Worm (Caenorhabditis elegans): ENCODE data around the gene rcs-1.

Gene rcs-1

DNA sequence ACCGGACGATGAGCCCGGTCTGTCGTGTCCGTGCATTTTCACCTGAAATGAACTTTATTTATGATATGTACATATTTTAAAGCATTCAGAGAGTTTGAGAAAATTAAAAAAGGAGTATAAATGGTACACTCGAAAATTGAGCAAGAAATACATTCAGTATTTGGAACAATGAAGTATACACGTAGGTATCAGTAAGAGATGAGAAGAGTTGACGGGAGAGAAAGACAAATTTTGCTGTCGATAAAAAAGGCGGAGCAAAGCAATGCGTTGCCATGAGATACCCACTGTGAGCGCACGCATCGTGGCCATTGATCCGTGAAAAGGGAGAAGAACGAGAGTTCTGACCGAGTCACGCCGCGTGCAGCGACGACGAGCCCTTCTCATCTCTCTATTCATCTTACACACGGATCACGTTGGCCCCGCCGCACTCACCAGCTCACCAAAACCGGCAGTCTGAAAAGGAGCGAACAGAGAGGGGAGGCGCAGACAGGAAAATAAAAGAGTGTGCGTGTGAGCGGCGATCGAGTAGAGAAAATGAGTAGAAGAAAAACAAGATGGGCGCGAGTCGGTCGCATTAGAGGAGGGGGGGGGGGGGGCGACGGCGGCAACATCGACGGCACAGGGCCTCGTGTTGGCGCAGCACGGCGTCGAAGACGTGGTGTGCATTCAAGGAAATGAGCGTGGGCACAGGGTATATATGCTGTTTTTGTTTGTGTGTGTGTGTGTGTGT, 22.1 kb downstream of the rcs-1 start, which contains the start of gene R04E5.8 (continued):
- TF ChIP-seq lim-7 (GFP tag; IDR thresholded peaks at IDR 0.05) (no peak), Y48G9A.11 (GFP tag; IDR thresholded peaks at IDR 0.05) (no peak), lin-15B (tag; optimal IDR thresholded peaks at IDR 0.05) (no peak), aha-1 (tag) (peak; percentile 39), egl-43 (GFP tag; IDR thresholded peaks at IDR 0.05) (peak; percentile 77; the same call in 1 of the 2 replicates), vab-7 (GFP tag; IDR thresholded peaks at IDR 0.05) (no peak), dve-1 (tag; optimal IDR thresholded peaks at IDR 0.05; ENCODE audit: insufficient read depth) (no peak), snpc-4 (tag; optimal IDR thresholded peaks at IDR 0.05) (no peak), ceh-32 (tag; optimal IDR thresholded peaks at IDR 0.05; ENCODE audit: poor library complexity) (no peak), unc-130 (GFP tag; optimal IDR thresholded peaks at IDR 0.05) (no peak), daf-8 (GFP tag; IDR thresholded peaks at IDR 0.05) (no peak), dmd-6 (GFP tag; IDR thresholded peaks at IDR 0.05) (0 out of 2 replicates have a peak, but pooled peaks have one; percentile 14), daf-19 (GFP tag; conservative IDR thresholded peaks at IDR 0.05) (no peak), spr-1 (tag; optimal IDR thresholded peaks at IDR 0.05) (no peak)

DNA sequence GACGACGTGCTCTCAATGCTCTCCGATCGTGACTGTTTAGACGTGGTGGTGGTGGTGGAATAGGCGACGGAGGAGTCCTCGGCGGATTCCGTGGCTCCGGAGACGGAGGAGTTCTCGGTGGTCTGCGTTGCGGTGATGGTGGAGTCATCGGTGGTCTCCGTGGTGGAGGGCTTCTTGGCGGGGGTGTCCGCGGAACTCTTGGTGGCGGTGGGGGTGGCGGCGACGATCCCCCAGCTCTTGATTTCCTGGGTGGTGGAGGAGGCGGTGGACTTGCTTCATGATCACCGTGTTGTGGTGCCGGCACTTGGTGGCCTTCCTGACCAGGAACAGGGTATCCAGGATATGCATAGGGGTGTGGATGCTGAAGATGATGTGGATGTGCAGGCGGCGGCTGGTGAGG, 22.9 kb downstream of the rcs-1 start:
- TF ChIP-seq set-16 (GFP tag; IDR thresholded peaks at IDR 0.05) (peak; percentile 97), aha-1 (tag) (peak; percentile 71), lin-39 (tag; optimal IDR thresholded peaks at IDR 0.05) (no peak), egl-43 (GFP tag; IDR thresholded peaks at IDR 0.05) (0 out of 2 replicates have a peak, but pooled peaks have one; percentile 20)

DNA sequence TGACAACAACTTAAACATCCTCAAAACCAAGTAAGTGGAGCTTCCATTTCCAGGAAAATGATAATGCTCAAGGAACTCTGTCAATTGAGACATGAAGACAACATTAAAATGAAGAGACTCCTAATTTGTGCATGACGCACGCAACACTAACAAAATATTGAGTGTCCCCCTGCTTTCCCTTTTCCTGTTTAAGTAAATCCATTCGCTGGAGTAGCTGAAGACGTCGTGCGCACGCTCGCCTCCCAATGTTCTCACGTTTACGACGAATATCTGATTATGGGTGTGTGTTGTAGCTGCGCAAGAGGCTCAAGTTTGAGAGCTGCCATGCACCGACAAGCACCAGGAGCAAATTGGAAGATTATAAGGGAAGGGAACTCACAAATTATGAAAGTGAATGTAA, 27.4 kb downstream of the rcs-1 start:
- TF ChIP-seq ctbp-1 (GFP tag; IDR thresholded peaks at IDR 0.05) (peak; percentile 70; the same call in 1 of the 2 replicates), lsy-2 (tag; optimal IDR thresholded peaks at IDR 0.05) (peak in 1 of 2 experiments; percentile 39), set-16 (GFP tag; IDR thresholded peaks at IDR 0.05) (0 out of 2 replicates have a peak, but pooled peaks have one; percentile 10), hmg-1.1 (GFP tag; IDR thresholded peaks at IDR 0.05) (0 out of 2 replicates have a peak, but pooled peaks have one; percentile 23), fkh-10 (GFP tag; optimal IDR thresholded peaks at IDR 0.05) (peak; percentile 79), madf-9 (GFP tag; conservative IDR thresholded peaks at IDR 0.05) (no peak), snpc-4 (tag; optimal IDR thresholded peaks at IDR 0.05) (no peak), php-3 (GFP tag; IDR thresholded peaks at IDR 0.05) (no peak), ZK337.2 (GFP tag; IDR thresholded peaks at IDR 0.05) (no peak), aha-1 (tag) (peak; percentile 80), rbr-2 (tag; optimal IDR thresholded peaks at IDR 0.05) (no peak), arid-1 (GFP tag; conservative IDR thresholded peaks at IDR 0.05) (0 out of 2 replicates have a peak, but pooled peaks have one; percentile 13), ceh-32 (tag; optimal IDR thresholded peaks at IDR 0.05; ENCODE audit: poor library complexity) (no peak), dmd-6 (GFP tag; IDR thresholded peaks at IDR 0.05) (no peak), hlh-11 (tag; optimal IDR thresholded peaks at IDR 0.05) (peak; percentile 17), daf-19 (GFP tag; conservative IDR thresholded peaks at IDR 0.05) (0 out of 2 replicates have a peak, but pooled peaks have one; percentile 10), ces-1 (GFP tag; optimal IDR thresholded peaks at IDR 0.05) (peak; percentile 70), hif-1 (tag; optimal IDR thresholded peaks at IDR 0.05) (peak in 1 of 2 experiments; percentile 9), daf-16 (GFP tag; optimal IDR thresholded peaks at IDR 0.05) (no peak), daf-16 (tag; optimal IDR thresholded peaks at IDR 0.05) (peak; percentile 9), mxl-2 (GFP tag; conservative IDR thresholded peaks at IDR 0.05) (no peak), attf-4 (tag; optimal IDR thresholded peaks at IDR 0.05) (no peak), nhr-237 (tag; optimal IDR thresholded peaks at IDR 0.05) (no peak), unc-62 (GFP tag; optimal IDR thresholded peaks at IDR 0.05 in 1 of 2) (peak in 1 of 2 experiments; percentile 78), unc-62 (tag; optimal IDR thresholded peaks at IDR 0.05) (no peak)
